ENCODE assay signal across 4 worm cellular contexts in genomic region chrII:11283803-11284202, ce11.
TF ChIP-seq lines count a peak whose summit lies in the region.

No protein-coding gene starts in this region.

TF ChIP-seq in whole organism, L1 larva, 84 proteins besides CTCF, POLR2A, EP300 and RAD21:
- TF ChIP-seq vab-15 (tag; optimal IDR thresholded peaks at IDR 0.05; lab: Kevin White, UChicago) (no peak), ztf-4 (tag; optimal IDR thresholded peaks at IDR 0.05; lab: Kevin White, UChicago) (no peak), elt-2 (tag; optimal IDR thresholded peaks at IDR 0.05; lab: Kevin White, UChicago) (peak; percentile 42), nhr-85 (tag; lab: Kevin White, UChicago) (peak; percentile 40)

TF ChIP-seq in whole organism, L2 larva, 48 proteins besides CTCF, POLR2A, EP300 and RAD21:
- TF ChIP-seq sma-3 (GFP tag; optimal IDR thresholded peaks at IDR 0.05; lab: Kevin White, UChicago) (no peak), fos-1 (tag; optimal IDR thresholded peaks at IDR 0.05; lab: Kevin White, UChicago) (peak; percentile 46)

TF ChIP-seq in whole organism, L3 larva, 47 proteins besides CTCF, POLR2A, EP300 and RAD21:
- TF ChIP-seq unc-39 (tag; optimal IDR thresholded peaks at IDR 0.05; lab: Kevin White, UChicago): no peak
- no peak for TF ChIP-seq ceh-9 (tag; optimal IDR thresholded peaks at IDR 0.05; lab: Kevin White, UChicago)
- TF ChIP-seq ceh-28 (tag; optimal IDR thresholded peaks at IDR 0.05; lab: Kevin White, UChicago): no peak
- TF ChIP-seq pqm-1 (tag; optimal IDR thresholded peaks at IDR 0.05; lab: Kevin White, UChicago): peak; percentile 31
- no peak for TF ChIP-seq nhr-76 (tag; optimal IDR thresholded peaks at IDR 0.05; lab: Kevin White, UChicago)
- no peak for TF ChIP-seq lin-15B (tag; optimal IDR thresholded peaks at IDR 0.05; lab: Kevin White, UChicago)
- TF ChIP-seq fos-1 (tag; optimal IDR thresholded peaks at IDR 0.05; lab: Kevin White, UChicago): no peak
- no peak for TF ChIP-seq ceh-16 (tag; optimal IDR thresholded peaks at IDR 0.05; lab: Kevin White, UChicago)
- TF ChIP-seq lsy-12 (tag; optimal IDR thresholded peaks at IDR 0.05; lab: Kevin White, UChicago): no peak
- peak; percentile 63 for TF ChIP-seq elt-2 (tag; optimal IDR thresholded peaks at IDR 0.05; lab: Kevin White, UChicago)
- TF ChIP-seq nhr-43 (tag; optimal IDR thresholded peaks at IDR 0.05; lab: Kevin White, UChicago; ENCODE audit: poor library complexity, severe bottlenecking): no peak
- no peak for TF ChIP-seq nfya-1 (tag; optimal IDR thresholded peaks at IDR 0.05; lab: Kevin White, UChicago; ENCODE audit: insufficient read depth)
- TF ChIP-seq ztf-4 (tag; optimal IDR thresholded peaks at IDR 0.05; lab: Kevin White, UChicago): no peak
- TF ChIP-seq ztf-11 (tag; optimal IDR thresholded peaks at IDR 0.05; lab: Kevin White, UChicago): no peak

TF ChIP-seq in whole organism, L4 larva, 104 proteins besides CTCF, POLR2A, EP300 and RAD21:
- TF ChIP-seq F49E8.2 (tag; optimal IDR thresholded peaks at IDR 0.05; lab: Kevin White, UChicago; ENCODE audit: borderline replicate concordance) (no peak), nhr-77 (tag; optimal IDR thresholded peaks at IDR 0.05; lab: Kevin White, UChicago) (no peak), nhr-237 (tag; optimal IDR thresholded peaks at IDR 0.05; lab: Kevin White, UChicago) (no peak), pqm-1 (tag; optimal IDR thresholded peaks at IDR 0.05; lab: Kevin White, UChicago) (peak; percentile 71), mes-2 (tag; optimal IDR thresholded peaks at IDR 0.05; lab: Kevin White, UChicago; ENCODE audit: poor library complexity, severe bottlenecking) (no peak), nhr-28 (tag; optimal IDR thresholded peaks at IDR 0.05; lab: Kevin White, UChicago) (peak; percentile 6), daf-16 (GFP tag; optimal IDR thresholded peaks at IDR 0.05; lab: Kevin White, UChicago) (no peak), daf-16 (tag; optimal IDR thresholded peaks at IDR 0.05; lab: Kevin White, UChicago) (peak; percentile 29), egl-27 (tag; optimal IDR thresholded peaks at IDR 0.05; lab: Kevin White, UChicago) (no peak)

Comparison
In these comparisons a context has a peak if more than half of its experiments do, and no peak if none do; other contexts are left out.
1. Of the 29 proteins assayed by ChIP-seq in both whole organism, L4 larva and whole organism, L1 larva: peak only in whole organism, L4 larva: nhr-28 and pqm-1; only in whole organism, L1 larva: none; in both: none; in neither: 27.